Fruit fly (Drosophila melanogaster) whole organism, wandering third instar larva: Measurements from ENCODE around the gene CG13601.

Experiments used
- jim ChIP-seq: fragments of 175-275, 200-325 bp; sonication (Bioruptor generic); optimal IDR thresholded peaks from 2 replicates; lab custom pipeline; 2016; ENCODE audit warnings: missing biosample characterization, mild to moderate bottlenecking, missing genetic modification characterization
- pan ChIP-seq: fragments of >200 bp; optimal IDR thresholded peaks from 2 replicates; lab custom pipeline; 2017

- TF ChIP-seq pan (no peak), jim (GFP tag; lab: Kevin White, UChicago) (no peak)
Measured at dm6 chr3R:23915967-23916366, 11.5 kb downstream of the CG13601 start.
